Worm (Caenorhabditis elegans) whole organism, L4/young adult: ENCODE results near the gene cutl-4.

ENCODE experiments used
- W03F9.2 ChIP-seq: fragments of 150-350 bp; optimal IDR thresholded peaks from 2 replicates; lab custom pipeline; 2014; ENCODE audit warnings: missing biosample characterization, missing genetic modification characterization
- dao-5 ChIP-seq: sonication (generic microtip); optimal IDR thresholded peaks from 2 replicates; lab custom pipeline; 2016; ENCODE audit warnings: missing genotype, missing genetic modification characterization, moderate library complexity, missing compliant biosample characterization
- him-1 ChIP-seq: sonication (generic microtip); optimal IDR thresholded peaks from 2 replicates; lab custom pipeline; 2016; ENCODE audit warnings: missing genotype, missing genetic modification reagents, missing genetic modification characterization, missing compliant biosample characterization

Gene cutl-4

DNA sequence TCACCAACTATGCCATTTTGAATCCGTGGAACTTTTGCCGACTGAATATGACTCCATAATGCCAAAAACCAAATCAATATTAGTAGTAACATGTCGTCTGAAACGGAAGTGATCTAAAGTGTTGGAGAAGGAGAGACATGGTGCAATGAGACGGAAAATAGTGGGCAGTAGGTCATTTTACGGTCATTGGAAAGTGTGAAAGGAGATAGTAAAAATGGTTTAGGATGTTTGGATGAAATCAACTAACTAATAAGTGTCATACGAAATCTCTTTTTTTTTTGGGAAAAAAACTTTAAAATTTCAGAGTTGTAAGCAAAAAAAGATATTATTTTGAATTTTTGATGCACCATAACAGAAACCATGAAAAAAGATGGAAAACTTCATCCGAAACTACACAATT, at the start of gene cutl-4:
Gene cutl-4 (minus strand): TSS at position 101 of the 400 bp plus-strand sequence.
- TF ChIP-seq him-1 (tag; lab: Kevin White, UChicago) (no peak), W03F9.2 (tag; lab: Kevin White, UChicago) (no peak), dao-5 (tag; lab: Kevin White, UChicago) (no peak)

DNA sequence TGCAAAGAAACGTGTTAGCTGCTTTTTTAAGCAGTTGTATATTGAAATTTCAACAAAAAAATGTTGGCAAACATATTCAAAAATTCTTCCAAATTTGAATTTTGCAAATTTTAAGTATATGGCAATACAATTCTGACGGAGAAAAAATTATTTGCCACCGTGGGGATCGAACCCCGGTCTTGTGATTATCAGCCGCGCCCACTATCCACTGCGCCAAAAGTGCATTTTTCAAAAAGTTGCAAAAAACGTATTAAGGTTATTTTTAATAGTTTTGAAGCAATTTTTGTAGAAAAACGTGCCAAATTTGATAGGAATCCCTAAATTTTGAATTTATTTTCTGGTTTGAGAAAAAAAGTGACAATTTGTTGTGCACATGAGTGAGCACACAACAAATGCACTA, 44.7 kb upstream of the cutl-4 start:
- TF ChIP-seq him-1 (tag; lab: Kevin White, UChicago) = no peak
- TF ChIP-seq W03F9.2 (tag; lab: Kevin White, UChicago) = no peak
- no peak for TF ChIP-seq dao-5 (tag; lab: Kevin White, UChicago)

DNA sequence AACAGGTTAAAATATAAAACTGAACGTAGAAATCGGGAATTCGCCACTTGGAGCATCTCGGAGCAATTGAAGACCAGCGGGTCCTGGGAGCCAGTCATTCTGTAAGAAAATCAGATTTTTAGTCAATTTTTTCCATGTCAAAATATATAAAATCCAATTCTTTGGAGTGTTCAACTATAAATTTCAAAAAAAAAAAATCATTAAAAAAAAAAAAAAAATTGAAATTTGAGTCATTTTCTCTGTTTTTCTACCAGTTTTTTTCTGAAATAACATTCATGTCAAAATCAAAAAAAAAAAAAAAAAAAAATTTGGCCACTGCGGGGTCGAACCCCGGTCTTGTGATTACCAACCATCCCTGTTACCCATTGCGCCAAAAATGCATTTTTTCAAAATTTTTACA, 43.8 kb upstream of the cutl-4 start, which contains the start of gene srab-12:
Gene srab-12 (minus strand): TSS at position 101 of the 400 bp plus-strand sequence.
- TF ChIP-seq W03F9.2 (tag; lab: Kevin White, UChicago) = no peak
- TF ChIP-seq dao-5 (tag; lab: Kevin White, UChicago) = no peak
- no peak for TF ChIP-seq him-1 (tag; lab: Kevin White, UChicago)

DNA sequence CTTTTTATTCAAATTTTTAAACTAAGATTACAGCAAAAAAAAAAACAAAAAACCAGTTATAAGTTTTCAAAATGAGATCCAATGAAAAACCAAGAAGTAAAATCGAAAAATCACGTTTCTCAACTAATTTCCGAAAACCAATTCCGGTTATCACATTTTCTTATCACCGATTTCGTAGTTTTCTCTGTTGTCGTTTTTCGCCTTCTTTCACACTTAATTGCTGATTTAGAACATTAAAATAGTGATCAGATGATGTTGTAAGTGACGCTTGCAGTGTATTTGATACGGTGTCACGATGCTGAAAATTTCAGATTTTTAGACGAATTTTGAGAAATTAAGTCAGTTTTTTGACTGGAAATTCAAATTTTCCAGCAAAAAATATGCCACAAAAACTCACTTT, 40.6 kb upstream of the cutl-4 start:
- TF ChIP-seq W03F9.2 (tag; lab: Kevin White, UChicago) (no peak), him-1 (tag; lab: Kevin White, UChicago) (no peak), dao-5 (tag; lab: Kevin White, UChicago) (no peak)

DNA sequence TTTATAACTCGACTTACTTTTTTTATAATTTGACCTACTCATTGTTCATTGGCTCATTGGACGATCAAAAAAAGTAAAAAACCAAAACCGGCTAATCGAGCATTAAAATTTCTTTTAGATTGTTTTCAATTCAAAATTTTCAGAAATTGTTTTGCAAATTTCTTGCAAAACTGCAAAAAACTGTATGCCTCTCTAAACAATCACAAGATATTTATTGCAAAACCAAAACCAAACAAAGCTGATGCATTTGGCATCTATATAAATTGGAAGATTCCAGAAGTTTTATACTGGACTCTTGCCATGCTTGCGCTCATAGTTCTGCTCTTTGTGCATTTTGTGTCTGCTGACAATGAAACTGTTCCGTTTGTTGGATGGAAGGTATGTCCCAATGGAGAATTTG, 37.9 kb upstream of the cutl-4 start, which contains the start of gene C47A10.12:
Gene C47A10.12 (plus strand): TSS at position 301 of the 400 bp plus-strand sequence.
- TF ChIP-seq dao-5 (tag; lab: Kevin White, UChicago) = no peak
- no peak for TF ChIP-seq him-1 (tag; lab: Kevin White, UChicago)
- no peak for TF ChIP-seq W03F9.2 (tag; lab: Kevin White, UChicago)

DNA sequence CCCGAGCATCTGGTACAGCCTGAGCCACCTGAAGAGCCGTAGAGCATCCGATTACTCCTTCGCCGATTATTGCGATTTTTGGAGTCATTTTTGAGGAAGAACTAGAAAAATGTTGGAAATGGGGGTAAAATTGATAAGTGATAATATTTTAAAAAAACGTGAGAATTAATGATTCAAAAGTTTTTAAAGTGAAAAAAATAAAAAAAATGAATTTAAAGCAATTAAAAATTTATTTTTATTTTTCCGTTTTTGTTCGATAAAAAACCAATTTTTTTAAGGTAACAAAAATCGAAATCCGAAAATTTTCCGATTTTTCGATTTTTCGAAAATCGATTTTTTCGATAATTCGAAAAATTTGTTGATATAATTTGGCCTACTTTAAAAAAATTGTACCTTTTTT, 37.4 kb upstream of the cutl-4 start, which contains the start of gene ddo-1:
Gene ddo-1 (minus strand): TSS at position 101 of the 400 bp plus-strand sequence.
- TF ChIP-seq him-1 (tag; lab: Kevin White, UChicago) (no peak), W03F9.2 (tag; lab: Kevin White, UChicago) (no peak), dao-5 (tag; lab: Kevin White, UChicago) (no peak)

DNA sequence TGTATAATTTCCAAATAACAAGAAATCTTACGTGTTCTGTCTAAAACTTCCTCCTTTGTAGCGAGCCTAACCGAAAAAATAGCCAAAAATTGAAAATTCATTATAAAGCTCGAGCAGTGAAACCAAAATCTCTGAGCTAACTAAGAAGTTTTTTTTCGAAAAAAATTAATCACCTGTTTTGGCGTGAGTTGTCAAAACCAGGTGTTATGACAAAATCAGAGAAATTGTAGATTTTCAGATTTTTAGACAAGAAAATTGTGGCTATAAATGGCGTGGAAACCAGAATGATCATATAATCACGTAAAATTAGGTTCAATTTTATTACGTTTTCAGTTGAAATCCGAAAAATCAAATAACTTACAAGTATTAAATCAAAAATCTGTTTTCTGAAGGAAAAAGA, 33.4 kb upstream of the cutl-4 start, which contains the start of gene sre-21:
Gene sre-21 (minus strand): TSS at position 101 of the 400 bp plus-strand sequence.
- TF ChIP-seq dao-5 (tag; lab: Kevin White, UChicago) = no peak
- no peak for TF ChIP-seq W03F9.2 (tag; lab: Kevin White, UChicago)

DNA sequence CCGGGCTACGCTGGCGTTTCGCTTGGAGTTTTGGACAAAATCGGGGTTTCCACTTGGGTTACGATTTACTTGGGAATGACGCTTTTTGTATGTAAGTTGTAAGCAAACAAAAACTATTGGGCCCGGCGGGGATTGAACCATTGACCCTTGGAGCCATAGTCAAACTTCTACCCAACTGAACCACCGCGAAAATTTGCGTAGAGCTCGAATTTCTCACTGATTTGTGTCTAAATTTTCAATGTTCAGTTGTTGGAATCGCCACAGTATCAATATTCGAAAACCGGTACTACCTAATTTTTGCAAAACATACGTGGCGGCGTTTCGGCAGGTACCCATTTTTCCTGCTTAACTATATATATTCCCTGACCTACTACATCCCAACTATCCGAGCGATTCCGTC, 28.1 kb upstream of the cutl-4 start:
- TF ChIP-seq dao-5 (tag; lab: Kevin White, UChicago) = no peak
- TF ChIP-seq W03F9.2 (tag; lab: Kevin White, UChicago) = no peak
- TF ChIP-seq him-1 (tag; lab: Kevin White, UChicago) = no peak

DNA sequence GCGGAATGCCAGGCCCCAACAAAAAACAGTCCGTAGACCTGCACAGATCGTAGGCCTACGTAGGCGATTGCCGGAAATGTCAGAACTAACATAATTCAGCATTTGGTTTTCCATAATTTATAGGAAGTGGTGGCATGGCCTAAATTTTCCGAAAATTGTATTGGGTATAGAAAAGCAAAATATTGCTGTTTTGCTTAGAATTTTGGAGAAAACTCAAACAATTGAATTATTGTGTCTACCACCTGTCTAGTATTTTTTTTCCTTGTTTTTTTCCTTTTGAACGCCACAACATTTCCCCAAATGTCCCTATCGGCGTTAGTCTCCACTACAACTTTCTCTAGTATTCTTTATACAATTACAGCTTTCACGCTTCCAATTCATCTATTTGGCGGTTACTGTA, 27.5 kb upstream of the cutl-4 start, which contains the start of gene srh-284:
Gene srh-284 (plus strand): TSS at position 301 of the 400 bp plus-strand sequence.
- TF ChIP-seq dao-5 (tag; lab: Kevin White, UChicago) (no peak), him-1 (tag; lab: Kevin White, UChicago) (no peak), W03F9.2 (tag; lab: Kevin White, UChicago) (no peak)

DNA sequence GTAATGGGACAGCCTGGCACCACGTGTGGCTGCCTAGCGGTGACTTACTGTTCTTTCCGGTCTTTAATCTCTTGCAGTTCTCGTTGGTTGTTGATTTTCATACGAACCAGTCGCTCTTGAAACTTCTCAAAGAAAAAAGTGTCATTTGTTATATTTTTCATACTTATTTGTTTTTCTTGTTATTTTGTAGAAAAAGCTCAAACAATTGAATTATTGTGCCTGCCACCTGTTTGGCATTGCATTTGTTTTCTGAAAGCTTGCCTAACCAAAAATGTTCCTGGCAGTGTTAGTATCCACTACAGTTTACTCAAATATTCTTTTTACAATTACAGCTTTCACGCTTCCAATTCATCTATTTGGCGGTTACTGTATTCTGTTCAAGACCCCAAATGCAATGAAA, 25.4 kb upstream of the cutl-4 start, which contains the start of the genes C47A10.16 and srh-283:
Gene C47A10.16 (minus strand): TSS at position 101 of the 400 bp plus-strand sequence.
Gene srh-283 (plus strand): TSS at position 272 of the 400 bp plus-strand sequence.
- no peak for TF ChIP-seq W03F9.2 (tag; lab: Kevin White, UChicago)
- no peak for TF ChIP-seq dao-5 (tag; lab: Kevin White, UChicago)

DNA sequence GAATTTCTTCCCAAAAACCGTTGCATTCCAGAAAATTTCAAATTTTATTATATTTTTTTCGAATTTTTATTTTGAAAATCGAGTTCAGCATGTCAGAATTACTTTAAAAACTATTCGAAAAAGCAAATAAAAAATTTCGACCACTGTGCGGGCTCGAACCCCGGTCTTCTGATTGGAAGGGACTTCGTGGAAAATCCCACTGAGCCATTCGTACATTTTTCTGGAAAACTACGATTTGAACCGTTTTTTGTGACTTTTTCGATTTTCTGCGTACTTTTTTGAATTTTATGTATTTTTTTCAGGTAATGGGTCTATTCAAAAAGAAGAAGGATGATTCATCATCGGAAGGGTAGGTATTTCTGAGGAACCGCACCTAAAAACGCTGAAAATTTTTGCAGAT, 15.9 kb upstream of the cutl-4 start, which contains the start of gene pgp-9:
Gene pgp-9 (plus strand): TSS at position 301 of the 400 bp plus-strand sequence.
- TF ChIP-seq W03F9.2 (tag; lab: Kevin White, UChicago) = no peak
- TF ChIP-seq dao-5 (tag; lab: Kevin White, UChicago) = no peak
- no peak for TF ChIP-seq him-1 (tag; lab: Kevin White, UChicago)

DNA sequence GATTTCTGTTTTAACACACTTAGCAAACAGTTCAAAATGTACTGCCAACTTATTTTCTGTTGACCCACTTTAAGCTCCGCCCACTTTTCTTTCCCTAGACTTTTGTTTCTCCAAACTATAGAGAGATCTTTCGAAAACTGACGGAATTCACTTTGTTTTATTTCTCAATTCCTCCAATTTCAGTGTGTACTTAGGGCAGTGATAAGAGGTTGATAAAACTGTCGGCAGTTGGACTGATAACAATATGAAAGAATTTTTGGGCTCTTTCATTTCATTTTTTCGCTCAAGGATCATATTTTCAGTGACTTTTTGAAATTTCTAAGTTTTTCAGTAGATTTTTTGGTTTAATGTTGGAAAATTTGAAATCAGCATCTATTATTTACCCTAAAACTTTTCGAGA, 15.3 kb upstream of the cutl-4 start:
- TF ChIP-seq W03F9.2 (tag; lab: Kevin White, UChicago) (no peak), him-1 (tag; lab: Kevin White, UChicago) (no peak), dao-5 (tag; lab: Kevin White, UChicago) (no peak)

DNA sequence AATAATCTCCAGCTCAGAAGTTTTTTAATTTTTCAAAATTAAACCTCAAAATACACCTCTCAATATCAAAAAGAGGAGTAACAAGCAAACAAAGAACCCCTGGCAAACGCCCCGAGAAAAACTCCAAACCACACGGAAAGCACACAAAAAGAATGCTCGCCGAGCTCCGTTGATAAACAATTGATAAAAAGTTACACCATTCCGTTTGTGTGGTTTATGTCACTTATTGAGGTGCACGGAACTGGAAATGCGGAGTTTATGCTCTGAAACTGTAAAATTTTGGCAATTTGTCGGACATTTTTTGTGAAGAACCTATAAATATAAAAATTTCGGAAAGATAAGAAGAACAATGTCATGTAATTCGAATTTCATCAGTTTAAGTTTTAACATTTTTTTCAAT, 12.6 kb upstream of the cutl-4 start:
- TF ChIP-seq dao-5 (tag; lab: Kevin White, UChicago) = no peak
- no peak for TF ChIP-seq him-1 (tag; lab: Kevin White, UChicago)
- TF ChIP-seq W03F9.2 (tag; lab: Kevin White, UChicago) = no peak

DNA sequence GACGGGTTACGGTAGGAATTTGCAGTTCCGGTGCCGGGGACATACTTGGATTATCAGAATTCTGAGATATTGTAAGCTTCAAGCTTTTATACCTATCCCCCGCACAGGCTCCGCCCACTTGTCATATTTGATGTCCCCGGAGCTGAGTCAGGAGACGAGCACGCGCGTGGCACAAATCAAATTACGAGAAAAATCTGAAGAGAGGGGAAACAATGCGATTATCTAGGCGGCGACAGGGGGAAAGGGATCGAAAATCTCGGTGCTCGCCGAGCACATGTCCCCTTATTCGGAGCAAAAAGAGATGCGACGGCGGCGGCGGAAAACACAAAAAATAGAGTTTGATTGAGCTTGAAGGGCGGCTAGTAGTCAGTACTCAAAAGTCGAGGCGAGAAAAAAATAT, 9.5 kb upstream of the cutl-4 start, which contains the start of gene R12G8.1:
Gene R12G8.1 (minus strand): TSS at position 63 of the 400 bp plus-strand sequence.
- TF ChIP-seq him-1 (tag; lab: Kevin White, UChicago) = peak; percentile 8
- no peak for TF ChIP-seq dao-5 (tag; lab: Kevin White, UChicago)
